Fruit fly (Drosophila melanogaster): Measurements from ENCODE around the gene CG31678.

The CG31678 gene

DNA sequence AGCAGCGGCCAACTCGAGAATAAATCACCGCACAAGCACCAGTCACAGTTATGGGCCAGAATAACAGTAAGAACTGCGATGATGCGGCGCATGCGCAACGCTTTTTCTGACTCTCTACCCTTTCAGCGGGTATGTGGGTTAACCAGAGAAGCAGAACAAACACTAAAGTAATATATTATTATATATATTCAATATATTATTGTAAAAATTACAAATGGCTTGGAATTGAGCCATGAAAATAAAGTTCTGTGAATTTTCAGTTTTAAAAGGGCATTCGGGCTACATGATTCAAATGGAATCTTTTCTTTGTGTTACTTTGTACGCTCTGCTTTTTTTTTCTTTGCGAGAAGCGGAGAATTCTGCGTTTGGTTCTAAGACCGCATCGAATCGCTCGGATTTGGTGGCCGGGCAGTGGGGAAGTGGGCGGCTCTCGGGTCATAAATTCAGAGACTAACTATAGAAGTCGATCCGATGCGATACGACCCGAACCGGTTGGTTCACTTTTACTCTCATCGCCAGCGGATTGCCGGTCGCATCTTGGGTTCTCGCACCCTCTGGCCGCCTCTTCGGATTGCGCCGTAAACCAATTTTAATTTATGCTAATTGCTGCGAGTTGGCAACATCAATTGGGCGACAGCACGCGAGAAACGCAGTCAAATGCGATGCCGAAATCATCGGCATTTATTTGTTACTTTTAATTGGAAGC is 24.9 kb upstream of the CG31678 start (continued):
- peak; percentile 6 for TF ChIP-seq fd96Cb (tag; optimal IDR thresholded peaks at IDR 0.05)
- TF ChIP-seq CG2712 (tag; optimal IDR thresholded peaks at IDR 0.05), result no peak
- TF ChIP-seq Deaf1 (tag; optimal IDR thresholded peaks at IDR 0.05), result peak; percentile 43
- peak; percentile 69 for TF ChIP-seq Rfx (GFP tag; IDR thresholded peaks at IDR 0.05)
- peak; percentile 50 for TF ChIP-seq nmo (GFP tag; optimal IDR thresholded peaks at IDR 0.05)
- no peak for TF ChIP-seq maf-S (GFP tag; optimal IDR thresholded peaks at IDR 0.05)
- no peak for TF ChIP-seq CG14667 (GFP tag; IDR thresholded peaks at IDR 0.05)
- no peak for TF ChIP-seq twi (tag; optimal IDR thresholded peaks at IDR 0.05)
- no peak for TF ChIP-seq CG13624 (GFP tag; optimal IDR thresholded peaks at IDR 0.05)
- TF ChIP-seq tgo (GFP tag; IDR thresholded peaks at IDR 0.05), result peak; percentile 53; the same call in 2 of the 3 replicates
- TF ChIP-seq dpn (GFP tag; optimal IDR thresholded peaks at IDR 0.05), result no peak
- no peak for TF ChIP-seq chif (GFP tag; optimal IDR thresholded peaks at IDR 0.05)
- TF ChIP-seq Bteb2 (GFP tag; optimal IDR thresholded peaks at IDR 0.05), result no peak

dm6 chr2L:20695066-20695465 is 19.3 kb upstream of the CG31678 start:
- TF ChIP-seq vvl (GFP tag; IDR thresholded peaks at IDR 0.05), result peak; percentile 21; the same call in 1 of the 2 replicates
- TF ChIP-seq sqz (GFP tag; optimal IDR thresholded peaks at IDR 0.05), result no peak
- peak; percentile 42 for TF ChIP-seq CG5180 (GFP tag; optimal IDR thresholded peaks at IDR 0.05)
- peak; percentile 80 for TF ChIP-seq Ets65A (GFP tag)
- no peak for TF ChIP-seq pan (optimal IDR thresholded peaks at IDR 0.05)
- peak in 1 of 2 experiments; percentile 23 for TF ChIP-seq pan (GFP tag; optimal IDR thresholded peaks at IDR 0.05 in 1 of 2, IDR thresholded peaks at IDR 0.05 in 1 of 2)

dm6 chr2L:20690055-20690454 is 14.3 kb upstream of the CG31678 start:
- TF ChIP-seq Dfd (GFP tag; optimal IDR thresholded peaks at IDR 0.05), result peak in 1 of 2 experiments; percentile 59
- TF ChIP-seq lab (GFP tag; optimal IDR thresholded peaks at IDR 0.05), result no peak
- no peak for TF ChIP-seq unpg (GFP tag; optimal IDR thresholded peaks at IDR 0.05)
- TF ChIP-seq CG12071 (GFP tag; optimal IDR thresholded peaks at IDR 0.05), result no peak
- TF ChIP-seq CG14667 (GFP tag; IDR thresholded peaks at IDR 0.05), result no peak

DNA sequence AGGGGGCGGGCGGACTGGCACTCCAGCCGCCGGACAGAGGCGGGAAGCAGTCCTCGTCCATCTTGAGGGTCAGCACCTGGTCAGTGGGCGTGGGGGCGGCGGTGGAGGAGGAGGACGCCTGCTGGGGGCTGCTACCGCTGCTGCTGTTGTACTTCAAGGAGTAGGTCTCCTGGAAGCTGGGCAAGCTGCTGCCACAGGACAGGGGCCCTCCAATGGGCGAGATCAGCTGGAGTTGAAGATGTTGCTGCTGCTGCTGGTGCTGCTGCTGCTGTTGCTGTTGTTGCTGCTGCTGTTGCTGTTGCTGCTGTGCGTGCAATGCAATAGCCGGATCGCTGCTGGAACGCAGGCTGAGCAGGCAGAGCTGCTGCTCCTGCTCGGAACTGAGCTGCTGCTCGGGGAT is 13.0 kb upstream of the CG31678 start:
- TF ChIP-seq NC2α (GFP tag; optimal IDR thresholded peaks at IDR 0.05), result no peak
- no peak for TF ChIP-seq Xrp1 (GFP tag; IDR thresholded peaks at IDR 0.05)
- no peak for TF ChIP-seq Trl (optimal IDR thresholded peaks at IDR 0.05)
- no peak for TF ChIP-seq Trl (GFP tag; optimal IDR thresholded peaks at IDR 0.05)
- TF ChIP-seq CG8478 (optimal IDR thresholded peaks at IDR 0.05), result no peak
- TF ChIP-seq Jarid2 (GFP tag; optimal IDR thresholded peaks at IDR 0.05), result no peak
- no peak for TF ChIP-seq scrt (GFP tag; optimal IDR thresholded peaks at IDR 0.05)

DNA sequence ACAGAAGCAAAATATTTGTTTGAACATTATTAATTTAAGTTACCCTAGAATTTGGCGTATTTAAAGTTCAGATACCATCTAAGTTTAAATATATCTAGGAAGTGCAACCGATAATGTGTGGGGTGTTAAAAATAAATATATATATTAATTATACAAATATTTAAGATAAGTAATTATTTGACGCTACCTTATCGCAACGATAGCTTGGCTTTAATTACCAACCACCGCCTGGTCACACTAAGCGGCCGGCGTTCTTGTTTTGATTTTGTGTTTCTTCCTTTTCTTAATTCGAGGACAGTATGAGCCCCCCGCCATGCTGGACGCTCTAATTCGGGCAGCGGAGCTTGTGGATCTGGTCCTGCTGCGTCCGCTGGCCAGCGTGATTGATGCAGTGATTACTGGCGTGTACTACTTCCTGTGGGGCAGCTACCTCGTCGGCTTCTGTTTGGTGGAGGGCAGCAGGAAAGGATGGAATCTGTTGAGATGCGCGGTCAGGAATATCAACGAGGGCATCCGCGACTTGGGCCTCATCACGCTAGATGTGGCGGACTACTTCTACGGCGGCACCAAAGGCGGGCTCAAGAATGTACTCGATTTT is 6.5 kb upstream of the CG31678 start, which contains the start of gene CG2617:
TSS of gene CG2617 (plus strand) at position 233 of the 598 bp plus-strand sequence.
- peak; percentile 13; the same call in 1 of the 3 replicates for TF ChIP-seq CG6791 (GFP tag; IDR thresholded peaks at IDR 0.05; ENCODE audit: partially characterized antibody)
- no peak for TF ChIP-seq CG16779 (GFP tag; IDR thresholded peaks at IDR 0.05)
- TF ChIP-seq kah (GFP tag; optimal IDR thresholded peaks at IDR 0.05), result no peak
- no peak for TF ChIP-seq CG8290 (GFP tag; optimal IDR thresholded peaks at IDR 0.05)
- TF ChIP-seq CG8290 (tag; optimal IDR thresholded peaks at IDR 0.05), result no peak
- peak; percentile 44 for TF ChIP-seq Dp (GFP tag; optimal IDR thresholded peaks at IDR 0.05)
- peak; percentile 21; the same call in 1 of the 2 replicates for TF ChIP-seq bbx (GFP tag; IDR thresholded peaks at IDR 0.05; ENCODE audit: partially characterized antibody)
- TF ChIP-seq eve (GFP tag; optimal IDR thresholded peaks at IDR 0.05), result no peak
- no peak for TF ChIP-seq hb (GFP tag; IDR thresholded peaks at IDR 0.05; ENCODE audit: partially characterized antibody)
- no peak for TF ChIP-seq sisA (GFP tag; IDR thresholded peaks at IDR 0.05)
- no peak for TF ChIP-seq CG10147 (GFP tag; optimal IDR thresholded peaks at IDR 0.05)
- no peak for TF ChIP-seq sd (tag; optimal IDR thresholded peaks at IDR 0.05)
- peak; percentile 52 for TF ChIP-seq MBD-R2 (GFP tag; IDR thresholded peaks at IDR 0.05)
- 0 out of 3 replicates have a peak, but pooled peaks have one; percentile 8 for TF ChIP-seq tgo (GFP tag; IDR thresholded peaks at IDR 0.05)
- TF ChIP-seq al (GFP tag; IDR thresholded peaks at IDR 0.05), result no peak
- TF ChIP-seq Med (GFP tag), result peak; percentile 55

Data from whole organism, embryonic.